Worm (Caenorhabditis elegans): Measurements from ENCODE around the gene D1086.18.
"Not testable (repeated sequence)": the region's sequence is repeated elsewhere in the genome, so short reads cannot be mapped to it uniquely, and the experiment has no call there.

The D1086.18 gene

ce11 chrV:14085589-14085988 is at the start of gene D1086.18:
D1086.18 (plus strand) TSS chrV:14085889.
- no peak for TF ChIP-seq unc-62 (GFP tag; optimal IDR thresholded peaks at IDR 0.05)

DNA sequence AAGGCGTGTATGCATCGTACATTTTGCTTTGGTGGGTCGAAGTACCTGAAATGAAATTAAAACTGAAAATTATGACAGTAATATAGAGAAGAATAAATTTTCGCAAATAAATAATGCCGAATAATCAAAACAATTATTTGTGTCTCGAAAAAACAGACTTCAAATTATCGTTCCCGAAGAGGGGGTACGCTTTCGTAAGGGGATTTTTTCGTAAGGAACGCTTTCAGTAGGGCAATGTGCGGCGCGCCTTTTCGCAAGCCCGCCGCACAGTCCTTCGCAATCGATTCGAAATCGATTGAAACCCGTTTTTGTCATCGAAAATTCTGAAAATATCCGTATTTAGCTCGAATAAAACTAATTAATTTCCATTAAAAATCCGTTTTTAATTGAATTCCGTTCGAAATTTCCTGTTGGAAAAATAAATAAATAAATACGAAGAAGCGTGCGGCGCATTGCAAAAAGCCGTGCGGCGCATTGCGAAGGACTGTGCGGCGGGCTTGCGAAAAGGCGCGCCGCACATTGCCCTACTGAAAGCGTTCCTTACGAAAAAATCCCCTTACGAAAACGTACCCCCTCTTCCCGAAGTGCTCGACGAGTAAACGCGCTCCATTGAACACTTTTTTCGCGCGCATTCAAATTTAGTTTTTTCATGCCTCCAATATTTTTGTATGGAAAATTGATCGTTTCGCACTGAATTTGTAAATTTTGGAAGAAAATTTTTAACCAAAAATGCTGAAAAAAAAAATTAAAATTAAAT is 47.2 kb upstream of the D1086.18 start, which contains the start of gene vps-39:
Gene vps-39, minus strand, starts transcription at position 51 of the 757 bp plus-strand sequence.
- TF ChIP-seq unc-62 (GFP tag; optimal IDR thresholded peaks at IDR 0.05), result not testable (repeated sequence)

ce11 chrV:14049274-14049673 is 36.4 kb upstream of the D1086.18 start, which contains the start of gene F58D12.1:
F58D12.1 (plus strand) TSS chrV:14049574.
- TF ChIP-seq unc-62 (GFP tag; optimal IDR thresholded peaks at IDR 0.05), result not testable (repeated sequence)

DNA sequence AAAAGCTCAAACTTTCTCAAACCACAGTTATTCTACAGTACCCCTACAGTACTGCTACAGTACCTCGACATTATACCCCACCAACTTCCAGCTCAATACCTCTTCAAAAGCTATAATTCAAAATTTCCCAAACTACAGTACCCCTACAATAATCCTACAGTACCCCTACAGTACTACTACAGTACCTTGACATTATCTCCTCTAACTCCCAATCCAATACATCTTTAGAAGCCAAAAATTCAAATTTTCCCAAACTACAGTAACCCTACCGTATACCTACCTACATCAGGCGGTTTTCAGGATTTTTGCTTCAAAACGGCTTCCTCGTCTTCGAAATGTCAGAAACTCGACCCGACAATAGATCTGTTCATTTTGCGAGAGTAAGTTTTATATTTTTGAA is 28.1 kb upstream of the D1086.18 start, which contains the start of gene F58D12.3:
Gene F58D12.3, plus strand, starts transcription at position 301 of the 400 bp plus-strand sequence.
- no peak for TF ChIP-seq unc-62 (GFP tag; optimal IDR thresholded peaks at IDR 0.05)

ce11 chrV:14063980-14064379 is 21.7 kb upstream of the D1086.18 start:
- TF ChIP-seq unc-62 (GFP tag; optimal IDR thresholded peaks at IDR 0.05), result no peak

ce11 chrV:14064422-14064821 is 21.3 kb upstream of the D1086.18 start, which contains the start of gene D1086.21:
D1086.21 (plus strand) TSS chrV:14064722.
- no peak for TF ChIP-seq unc-62 (GFP tag; optimal IDR thresholded peaks at IDR 0.05)

ce11 chrV:14067816-14068296 is 17.8 kb upstream of the D1086.18 start, which contains the start of gene D1086.17:
D1086.17 (plus strand) TSS chrV:14067866.
- TF ChIP-seq unc-62 (GFP tag; optimal IDR thresholded peaks at IDR 0.05), result no peak

ce11 chrV:14069899-14070298 is 15.8 kb upstream of the D1086.18 start:
- TF ChIP-seq unc-62 (GFP tag; optimal IDR thresholded peaks at IDR 0.05), result no peak

ce11 chrV:14074160-14074559 is 11.5 kb upstream of the D1086.18 start, which contains the start of gene D1086.11:
D1086.11 (plus strand) TSS chrV:14074460.
- TF ChIP-seq unc-62 (GFP tag; optimal IDR thresholded peaks at IDR 0.05), result no peak

DNA sequence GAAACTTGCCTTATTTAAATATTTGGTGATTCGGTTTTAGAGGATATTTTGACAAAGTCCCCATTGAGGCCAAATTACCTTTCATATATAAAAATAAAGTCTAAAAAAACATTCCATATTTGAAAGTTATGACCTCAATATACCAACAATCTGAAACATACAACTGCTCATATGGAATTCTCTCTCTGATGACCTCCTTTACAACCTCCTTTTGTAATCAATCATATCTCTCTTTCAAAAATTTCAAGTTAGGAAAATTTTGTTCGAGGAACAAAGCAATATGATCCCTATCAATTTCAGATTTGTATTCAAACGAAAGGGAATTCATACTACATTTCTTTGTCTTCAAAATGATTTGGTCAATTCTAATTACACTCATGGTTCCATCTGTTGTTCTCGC is 6.2 kb upstream of the D1086.18 start, which contains the start of gene D1086.6:
Gene D1086.6, plus strand, starts transcription at position 301 of the 400 bp plus-strand sequence.
- no peak for TF ChIP-seq unc-62 (GFP tag; optimal IDR thresholded peaks at IDR 0.05)

DNA sequence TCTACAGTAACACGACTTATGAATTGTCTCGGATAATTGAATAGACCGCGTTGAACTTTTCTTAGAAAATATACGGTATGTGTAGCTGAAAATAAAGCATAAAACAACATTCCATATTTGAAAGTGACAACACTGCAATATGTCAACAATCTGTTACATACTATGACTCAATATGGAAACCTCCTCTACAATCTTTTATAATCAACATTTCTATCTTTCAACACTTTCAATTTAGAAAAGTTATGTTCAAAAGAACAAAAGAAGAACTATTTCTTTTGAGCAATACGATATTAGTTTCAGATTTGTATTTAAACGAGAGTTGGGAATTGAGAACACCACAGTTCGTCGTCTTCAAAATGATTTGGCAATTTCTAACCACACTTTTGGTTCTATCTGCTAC is 3.2 kb upstream of the D1086.18 start, which contains the start of gene D1086.10:
Gene D1086.10, plus strand, starts transcription at position 301 of the 400 bp plus-strand sequence.
- TF ChIP-seq unc-62 (GFP tag; optimal IDR thresholded peaks at IDR 0.05), result no peak

DNA sequence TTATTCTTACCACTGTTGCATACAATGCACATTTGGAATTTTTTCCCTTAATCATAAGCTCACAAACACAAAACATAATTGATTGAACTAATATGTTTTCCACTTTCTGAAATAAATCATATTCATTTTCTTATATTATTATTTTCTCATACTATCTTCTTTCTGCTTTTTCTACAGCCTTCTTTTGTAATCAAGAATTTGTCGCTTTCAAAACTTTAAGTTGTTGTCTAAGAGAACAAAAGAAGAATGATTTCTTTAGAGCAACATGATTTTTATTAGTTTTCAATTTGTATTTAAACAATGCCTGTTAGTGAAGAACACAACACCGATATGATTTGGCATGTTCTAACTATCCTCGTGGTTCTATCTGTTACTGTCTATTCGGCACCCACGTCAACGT is 1.7 kb upstream of the D1086.18 start, which contains the start of gene D1086.7:
Gene D1086.7, plus strand, starts transcription at position 301 of the 400 bp plus-strand sequence.
- TF ChIP-seq unc-62 (GFP tag; optimal IDR thresholded peaks at IDR 0.05), result no peak

DNA sequence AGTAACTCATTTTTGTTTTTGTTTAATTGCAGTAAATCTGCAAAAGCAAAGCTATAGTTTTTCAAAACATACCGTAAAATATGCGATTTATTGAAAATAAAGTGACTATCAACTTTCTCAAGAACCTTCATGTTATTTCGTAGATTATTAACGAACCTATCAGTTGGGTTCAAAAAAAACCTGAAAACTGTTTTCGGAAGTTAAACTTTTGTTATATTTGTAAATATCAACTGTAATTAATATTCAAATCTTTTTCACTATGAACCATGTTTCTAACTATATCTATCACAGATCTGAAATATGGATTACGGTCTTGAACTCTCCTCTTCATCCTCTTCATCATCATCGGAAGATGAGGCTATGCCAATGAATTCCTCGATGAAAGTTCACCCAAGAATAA is 2.4 kb downstream of the D1086.18 start, which contains the start of gene D1086.19:
Gene D1086.19, plus strand, starts transcription at position 301 of the 400 bp plus-strand sequence.
- TF ChIP-seq unc-62 (GFP tag; optimal IDR thresholded peaks at IDR 0.05), result no peak

ce11 chrV:14090309-14090967 is 4.7 kb downstream of the D1086.18 start, which contains the start of the genes D1086.5 and him-5:
D1086.5 (minus strand) TSS chrV:14090359.
him-5 (plus strand) TSS chrV:14090426.
- TF ChIP-seq unc-62 (GFP tag; optimal IDR thresholded peaks at IDR 0.05), result no peak

DNA sequence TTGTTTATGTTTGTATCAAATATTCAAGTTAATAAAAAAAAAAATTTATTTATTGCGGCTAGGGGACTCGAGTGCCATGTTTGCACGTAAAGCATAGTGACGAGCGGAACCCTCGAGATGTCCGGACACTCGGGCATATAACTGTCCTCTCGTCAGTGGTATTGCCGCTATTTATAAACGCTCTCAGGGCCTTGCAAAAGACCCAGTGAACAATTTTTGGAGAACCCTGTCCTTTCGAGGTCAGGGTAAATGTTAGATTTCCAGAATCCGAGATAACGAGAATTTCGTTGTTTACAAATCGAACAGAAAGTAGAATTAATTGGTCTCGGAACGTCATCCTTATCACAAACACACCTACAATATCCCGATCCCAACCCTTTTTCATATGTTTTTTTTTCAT is 6.7 kb downstream of the D1086.18 start, which contains the start of gene D1086.3:
Gene D1086.3, plus strand, starts transcription at position 390 of the 400 bp plus-strand sequence.
- no peak for TF ChIP-seq unc-62 (GFP tag; optimal IDR thresholded peaks at IDR 0.05)

ce11 chrV:14093805-14094204 is 8.1 kb downstream of the D1086.18 start, which contains the start of gene D1086.8:
D1086.8 (plus strand) TSS chrV:14094105.
- no peak for TF ChIP-seq unc-62 (GFP tag; optimal IDR thresholded peaks at IDR 0.05)
